Worm (Caenorhabditis elegans): ENCODE results near the gene sru-20.

DNA sequence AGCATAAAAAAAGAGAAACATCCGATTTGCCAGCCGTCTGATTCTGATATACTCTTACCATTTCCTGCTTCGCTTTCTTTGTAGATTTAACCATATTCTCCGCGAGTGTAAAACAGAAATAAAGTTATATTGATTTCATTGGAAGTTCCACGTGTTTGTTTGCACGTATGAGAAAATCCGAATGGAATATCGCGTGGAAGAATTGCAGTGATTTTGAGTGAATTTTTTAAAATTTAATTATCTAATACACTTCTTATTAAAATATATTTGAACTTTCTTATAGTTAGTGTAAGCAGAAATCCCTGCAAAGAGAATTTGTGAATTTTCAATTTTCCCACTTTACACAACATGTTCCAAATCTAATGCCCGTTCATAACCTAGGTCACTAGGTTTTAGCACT lies 35.8 kb downstream of the sru-20 start, which contains the start of gene F53B2.5:
- TF ChIP-seq C08G9.2 (tag; optimal IDR thresholded peaks at IDR 0.05): no peak
- TF ChIP-seq ceh-34 (tag; optimal IDR thresholded peaks at IDR 0.05): no peak
- TF ChIP-seq fkh-10 (GFP tag; optimal IDR thresholded peaks at IDR 0.05): no peak
- TF ChIP-seq C38D4.7 (GFP tag; optimal IDR thresholded peaks at IDR 0.05): no peak
- no peak for TF ChIP-seq pha-4 (tag; optimal IDR thresholded peaks at IDR 0.05)
- no peak for TF ChIP-seq ceh-48 (tag; optimal IDR thresholded peaks at IDR 0.05)
- no peak for TF ChIP-seq hlh-15 (tag; optimal IDR thresholded peaks at IDR 0.05)
- TF ChIP-seq fax-1 (tag; optimal IDR thresholded peaks at IDR 0.05): no peak
- no peak for TF ChIP-seq F13H6.1 (tag; optimal IDR thresholded peaks at IDR 0.05)
- TF ChIP-seq ets-4 (tag; optimal IDR thresholded peaks at IDR 0.05): no peak
- no peak for TF ChIP-seq zip-5 (tag; optimal IDR thresholded peaks at IDR 0.05)
- TF ChIP-seq dmd-4 (tag; optimal IDR thresholded peaks at IDR 0.05; ENCODE audit: borderline replicate concordance): no peak
